Worm (Caenorhabditis elegans) whole organism, L4/young adult: ENCODE data around the gene F17C8.3.
"Not testable (repeated sequence)": the region's sequence is repeated elsewhere in the genome, so short reads cannot be mapped to it uniquely, and the experiment has no call there.

Experiments
- W03F9.2 ChIP-seq: fragments of 150-350 bp; optimal IDR thresholded peaks from 2 replicates; lab custom pipeline; 2014; ENCODE audit warnings: missing biosample characterization, missing genetic modification characterization
- dao-5 ChIP-seq: sonication (generic microtip); optimal IDR thresholded peaks from 2 replicates; lab custom pipeline; 2016; ENCODE audit warnings: missing genotype, missing genetic modification characterization, moderate library complexity, missing compliant biosample characterization
- him-1 ChIP-seq: sonication (generic microtip); optimal IDR thresholded peaks from 2 replicates; lab custom pipeline; 2016; ENCODE audit warnings: missing genotype, missing genetic modification reagents, missing genetic modification characterization, missing compliant biosample characterization

The F17C8.3 gene

DNA sequence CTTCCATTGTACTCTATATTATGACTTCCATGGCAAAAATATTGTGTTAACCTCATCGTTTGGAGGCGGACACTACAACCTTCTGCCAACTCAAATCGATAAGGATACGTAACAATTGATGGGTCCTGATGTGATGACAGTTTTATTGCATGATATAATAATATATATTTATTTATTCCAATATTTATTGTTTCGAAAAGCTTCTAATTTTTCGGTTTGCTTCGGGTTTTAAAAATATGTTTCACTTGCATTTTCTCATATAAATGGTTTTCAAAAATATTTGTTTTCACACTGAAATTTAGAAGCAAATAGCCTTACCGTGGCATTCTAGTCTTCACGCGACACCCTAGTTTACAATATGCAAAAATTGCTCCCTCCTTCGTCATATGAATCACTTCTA lies 25.1 kb upstream of the F17C8.3 start, which contains the start of gene T04A8.13:
T04A8.13 (plus strand) TSS at position 301 of the 400 bp plus-strand sequence.
- TF ChIP-seq W03F9.2 (tag; lab: Kevin White, UChicago) (no peak), him-1 (tag; lab: Kevin White, UChicago) (no peak), dao-5 (tag; lab: Kevin White, UChicago) (no peak)

DNA sequence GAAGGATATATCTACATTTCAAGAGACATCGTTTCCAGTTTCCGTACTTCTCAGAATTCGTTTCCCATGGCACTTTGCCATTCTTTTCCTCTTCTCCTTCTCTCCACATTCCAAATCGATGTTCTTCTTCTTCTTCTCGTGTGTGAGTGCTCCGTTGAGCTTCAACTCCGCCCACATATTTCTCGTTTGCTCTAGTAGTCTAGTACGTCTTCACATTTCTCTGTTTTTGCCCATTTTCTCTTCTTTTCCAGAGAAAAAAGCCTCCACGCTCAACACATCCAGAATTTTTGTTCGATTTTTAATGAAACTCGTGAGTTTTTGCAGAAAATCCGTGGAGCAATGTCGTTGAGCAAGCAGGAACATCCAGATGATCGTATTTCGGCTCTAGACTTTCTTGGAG lies 22.8 kb upstream of the F17C8.3 start, which contains the start of gene T04A8.18:
T04A8.18 (plus strand) TSS at position 301 of the 400 bp plus-strand sequence.
- no peak for TF ChIP-seq W03F9.2 (tag; lab: Kevin White, UChicago)
- no peak for TF ChIP-seq dao-5 (tag; lab: Kevin White, UChicago)
- TF ChIP-seq him-1 (tag; lab: Kevin White, UChicago) = no peak

DNA sequence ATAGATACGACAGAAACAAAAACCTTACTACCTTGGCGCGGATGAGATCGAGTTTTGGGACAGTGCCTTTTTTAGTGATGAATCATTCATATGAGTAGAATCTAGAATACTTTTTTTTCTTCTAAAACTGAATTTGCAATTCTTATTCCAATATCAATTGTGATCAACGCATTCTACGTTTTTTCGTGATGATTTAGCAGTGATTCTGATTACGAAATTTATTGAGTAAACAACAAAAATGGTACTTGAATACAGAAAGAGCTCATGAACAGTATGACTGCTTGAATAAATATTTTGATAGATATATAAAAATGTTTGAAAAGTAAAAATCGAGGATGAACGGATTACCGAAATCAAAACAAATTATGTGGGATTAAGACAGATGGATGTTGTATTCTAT lies 16.6 kb upstream of the F17C8.3 start, which contains the start of gene him-18:
him-18 (minus strand) TSS at position 101 of the 400 bp plus-strand sequence.
- TF ChIP-seq him-1 (tag; lab: Kevin White, UChicago) = no peak
- no peak for TF ChIP-seq dao-5 (tag; lab: Kevin White, UChicago)
- no peak for TF ChIP-seq W03F9.2 (tag; lab: Kevin White, UChicago)

DNA sequence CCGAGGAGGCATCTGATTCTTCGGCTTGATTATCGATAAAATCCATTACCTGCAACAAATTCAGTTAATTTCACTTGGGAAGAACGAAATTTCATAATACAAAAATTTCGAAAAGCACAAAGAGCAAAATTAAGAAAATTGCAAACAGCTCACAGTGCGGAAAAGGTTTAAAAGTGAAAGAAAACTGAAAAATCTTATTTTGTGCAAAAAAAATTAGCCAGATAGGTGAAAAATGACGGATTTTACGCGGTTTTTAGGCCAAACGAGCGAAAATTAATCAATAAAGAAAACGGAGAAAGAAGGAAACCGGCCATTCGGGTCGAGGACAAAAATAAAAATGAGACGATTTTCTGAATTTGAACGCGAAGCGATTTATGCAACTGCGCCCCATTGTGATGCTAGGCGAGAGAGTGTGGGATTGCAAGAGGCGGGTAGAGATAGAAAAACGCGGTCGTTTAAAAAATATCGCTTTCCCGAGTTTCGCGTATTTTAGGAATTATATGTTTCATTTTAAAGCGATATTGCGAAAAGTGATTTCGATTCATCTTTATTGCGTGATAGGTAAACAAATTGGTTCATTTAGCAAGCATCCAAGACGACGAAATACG lies 11.0 kb upstream of the F17C8.3 start, which contains the start of gene emb-5:
emb-5 (minus strand) TSS at position 51 of the 608 bp plus-strand sequence.
- no peak for TF ChIP-seq dao-5 (tag; lab: Kevin White, UChicago)
- TF ChIP-seq him-1 (tag; lab: Kevin White, UChicago) = no peak
- TF ChIP-seq W03F9.2 (tag; lab: Kevin White, UChicago) = no peak

DNA sequence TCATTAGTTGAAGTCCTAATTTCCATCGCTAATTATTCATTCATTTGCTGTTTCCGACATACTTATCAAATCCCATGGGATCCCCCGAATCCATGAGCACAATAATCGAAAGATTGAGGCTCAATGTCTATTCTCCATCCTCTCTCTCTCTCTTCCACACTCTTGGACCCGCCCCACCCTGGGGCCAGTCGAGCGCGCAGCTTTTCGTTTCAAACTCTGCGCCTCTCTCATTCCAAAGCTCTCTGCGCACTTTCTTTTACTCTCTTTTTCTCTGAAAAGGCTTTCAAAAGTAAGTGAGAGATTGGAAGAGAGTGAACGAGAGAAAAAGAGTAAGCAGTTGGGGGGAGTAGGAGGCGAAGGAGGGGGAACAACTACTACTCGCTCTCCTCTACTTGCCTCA lies 10.0 kb upstream of the F17C8.3 start, which contains the start of gene acy-1:
acy-1 (plus strand) TSS at position 346 of the 400 bp plus-strand sequence.
- no peak for TF ChIP-seq W03F9.2 (tag; lab: Kevin White, UChicago)
- no peak for TF ChIP-seq dao-5 (tag; lab: Kevin White, UChicago)
- TF ChIP-seq him-1 (tag; lab: Kevin White, UChicago) = peak; percentile 70

DNA sequence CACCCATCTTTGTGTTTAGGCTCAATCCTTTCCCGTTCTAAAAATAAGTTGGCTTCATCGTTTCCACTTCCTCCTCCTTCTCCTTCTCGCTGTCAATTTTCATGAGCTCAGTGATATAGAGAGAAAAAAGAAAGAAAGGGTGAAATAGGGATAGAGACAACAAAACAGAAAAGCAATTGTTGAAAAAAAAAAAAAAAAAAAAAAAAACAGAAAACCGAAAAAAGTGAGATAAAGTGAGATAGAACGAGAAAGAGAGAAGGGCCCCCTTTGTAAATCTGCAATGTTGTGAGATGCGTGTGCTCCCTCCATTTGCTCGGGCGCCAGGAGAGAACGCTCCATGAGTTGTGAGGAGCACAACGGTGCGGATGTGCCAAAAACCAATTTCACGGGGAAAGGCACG lies 7.8 kb upstream of the F17C8.3 start:
- no peak for TF ChIP-seq W03F9.2 (tag; lab: Kevin White, UChicago)
- TF ChIP-seq him-1 (tag; lab: Kevin White, UChicago) = peak; percentile 13
- TF ChIP-seq dao-5 (tag; lab: Kevin White, UChicago) = no peak

DNA sequence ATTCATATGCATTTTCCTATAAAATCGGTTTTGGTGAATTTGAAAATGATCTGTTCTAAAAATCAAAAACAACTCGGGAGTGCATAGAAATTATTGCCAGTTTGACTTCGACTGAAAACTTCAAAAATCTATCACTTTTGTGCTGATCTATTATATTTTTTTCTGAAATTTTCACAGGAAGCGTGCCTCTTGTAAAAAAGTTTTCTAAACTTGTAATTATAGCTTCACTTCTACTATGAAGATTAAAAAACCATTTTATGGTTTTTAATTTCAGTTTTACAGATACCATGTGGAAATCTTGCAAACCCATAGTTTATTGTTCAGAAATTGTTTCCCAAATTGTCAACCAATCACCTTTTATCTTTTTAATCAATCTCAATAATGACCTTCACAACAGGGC lies 2.3 kb downstream of the F17C8.3 start, which contains the start of gene F17C8.9:
F17C8.9 (plus strand) TSS at position 301 of the 400 bp plus-strand sequence.
- no peak for TF ChIP-seq him-1 (tag; lab: Kevin White, UChicago)
- TF ChIP-seq dao-5 (tag; lab: Kevin White, UChicago) = no peak
- TF ChIP-seq W03F9.2 (tag; lab: Kevin White, UChicago) = no peak

DNA sequence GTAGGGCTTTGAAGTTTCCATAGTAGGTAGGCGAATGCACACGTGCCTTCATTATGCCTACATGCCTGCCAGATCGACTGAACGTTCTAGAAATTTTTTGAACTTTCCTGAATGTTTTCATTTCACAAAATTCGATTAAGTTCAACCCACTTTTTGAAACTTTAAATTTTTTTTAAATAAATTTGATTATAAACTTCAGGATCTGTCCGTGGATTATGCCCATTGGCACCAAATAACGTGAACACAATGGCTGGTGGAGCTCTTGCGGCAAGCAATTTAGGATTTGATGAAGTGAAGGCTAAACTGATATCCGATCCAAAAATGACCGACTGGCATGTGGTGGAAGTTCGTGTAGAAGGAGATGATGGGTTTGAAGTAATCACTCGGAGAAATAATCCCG lies 3.7 kb downstream of the F17C8.3 start, which contains the start of gene F17C8.7:
F17C8.7 (plus strand) TSS at position 301 of the 400 bp plus-strand sequence.
- no peak for TF ChIP-seq him-1 (tag; lab: Kevin White, UChicago)
- TF ChIP-seq W03F9.2 (tag; lab: Kevin White, UChicago) = no peak
- no peak for TF ChIP-seq dao-5 (tag; lab: Kevin White, UChicago)

DNA sequence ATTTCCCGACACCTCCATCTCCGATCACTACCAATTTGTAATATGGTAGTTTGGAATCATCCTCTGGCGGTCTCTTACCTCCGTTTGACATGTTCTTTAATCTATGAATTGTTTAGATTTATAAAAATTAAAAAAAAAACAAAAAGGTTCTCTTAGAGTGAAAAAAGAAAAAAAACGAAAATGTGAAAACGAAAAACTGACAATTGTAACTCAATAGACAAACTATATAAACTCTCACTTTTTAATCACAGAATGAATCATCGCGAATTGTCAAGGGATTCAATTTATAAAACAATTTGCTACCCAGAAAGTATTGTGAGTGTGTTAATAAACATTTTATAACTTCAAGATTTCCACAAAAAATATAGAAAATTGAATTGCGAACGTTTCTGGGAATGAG lies 8.2 kb downstream of the F17C8.3 start, which contains the start of gene ras-2:
ras-2 (minus strand) TSS at position 101 of the 400 bp plus-strand sequence.
- TF ChIP-seq dao-5 (tag; lab: Kevin White, UChicago) (no peak), him-1 (tag; lab: Kevin White, UChicago) (no peak), W03F9.2 (tag; lab: Kevin White, UChicago) (no peak)

DNA sequence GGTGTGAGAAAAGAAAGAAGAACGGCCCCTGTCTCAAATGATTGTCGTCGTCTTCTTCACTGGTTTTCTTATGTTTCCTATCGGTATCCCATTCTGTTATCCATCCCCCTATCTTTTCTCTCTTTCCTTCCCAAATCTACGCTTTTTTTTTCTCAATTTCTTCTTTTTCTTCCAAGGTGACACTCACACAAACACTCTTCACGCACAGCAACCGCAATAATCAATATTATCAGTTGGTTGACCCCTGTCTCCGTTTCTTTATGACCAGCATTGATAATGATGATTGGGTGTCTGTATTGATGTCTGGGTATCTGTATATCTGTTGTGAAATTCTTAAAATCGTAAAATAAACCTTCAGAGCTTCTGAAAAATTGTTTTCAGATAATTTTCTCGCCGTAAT lies 9.1 kb downstream of the F17C8.3 start:
- TF ChIP-seq dao-5 (tag; lab: Kevin White, UChicago) (no peak), W03F9.2 (tag; lab: Kevin White, UChicago) (peak; percentile 8), him-1 (tag; lab: Kevin White, UChicago) (no peak)

DNA sequence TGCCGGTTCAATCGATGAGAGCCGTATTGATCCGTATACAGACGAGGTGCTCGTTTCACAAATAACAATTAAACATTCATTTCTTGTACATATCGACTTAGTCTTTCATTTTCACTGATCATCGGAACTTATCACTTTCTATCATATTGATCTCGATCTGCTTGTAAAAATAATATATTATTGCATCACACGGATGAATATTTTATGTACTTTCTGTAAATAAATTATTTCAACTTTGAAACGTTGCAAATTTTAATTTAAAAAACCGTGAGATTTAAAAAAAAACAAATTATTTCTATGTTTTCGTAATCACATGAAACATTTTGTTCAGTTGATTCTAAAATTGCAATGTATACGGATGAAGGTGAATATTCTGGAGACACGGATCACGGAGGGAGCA lies 10.9 kb downstream of the F17C8.3 start, which contains the start of gene twk-6:
twk-6 (plus strand) TSS at position 301 of the 400 bp plus-strand sequence.
- not testable (repeated sequence) for TF ChIP-seq him-1, dao-5, W03F9.2 (tag; lab: Kevin White, UChicago)

DNA sequence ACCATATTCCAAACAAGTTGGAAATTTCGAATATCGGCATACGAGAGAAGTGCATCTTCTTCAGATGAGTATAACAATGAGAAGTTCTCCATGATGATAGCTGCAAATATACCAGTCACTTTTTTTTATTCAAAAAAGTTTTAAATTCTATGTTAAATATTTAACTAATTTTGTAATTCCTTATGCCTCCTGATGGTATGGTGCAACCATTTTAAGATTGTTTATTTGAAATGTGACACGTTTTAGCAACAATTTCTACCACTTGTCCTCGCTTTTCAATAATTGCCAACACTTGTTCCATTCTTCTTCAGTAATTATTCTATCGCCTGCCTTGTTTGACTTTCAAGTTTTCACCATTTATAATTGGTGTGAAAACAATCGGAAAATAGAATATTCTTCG lies 14.2 kb downstream of the F17C8.3 start, which contains the start of gene F17C8.6:
F17C8.6 (minus strand) TSS at position 101 of the 400 bp plus-strand sequence.
- no peak for TF ChIP-seq dao-5 (tag; lab: Kevin White, UChicago)
- TF ChIP-seq W03F9.2 (tag; lab: Kevin White, UChicago) = no peak
- no peak for TF ChIP-seq him-1 (tag; lab: Kevin White, UChicago)

DNA sequence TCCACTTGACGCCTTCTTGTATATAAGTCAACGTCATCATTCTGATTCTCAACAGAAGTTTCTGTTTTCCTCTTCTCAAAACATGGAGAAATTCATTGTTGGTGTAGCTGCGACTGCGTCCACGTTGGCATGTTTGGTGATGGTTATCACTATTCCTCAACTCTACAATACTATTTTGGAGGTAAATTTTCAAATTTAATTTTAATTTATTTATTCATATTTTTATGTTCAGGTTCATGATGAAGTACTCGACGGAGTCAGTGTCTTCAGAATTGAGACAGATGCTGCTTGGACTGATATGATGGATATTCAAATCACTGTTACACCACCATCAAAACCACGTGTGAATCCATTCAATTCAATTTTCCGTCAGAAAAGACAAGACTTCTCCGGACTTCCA lies 16.4 kb downstream of the F17C8.3 start, which contains the start of gene col-89:
col-89 (plus strand) TSS at position 19 of the 400 bp plus-strand sequence.
- TF ChIP-seq dao-5 (tag; lab: Kevin White, UChicago) = no peak
- TF ChIP-seq him-1 (tag; lab: Kevin White, UChicago) = no peak
- no peak for TF ChIP-seq W03F9.2 (tag; lab: Kevin White, UChicago)
